Fruit fly (Drosophila melanogaster): Measurements from ENCODE around the gene TORIP.

Gene TORIP

dm6 chr3L:19834143-19834794 lies 29.4 kb upstream of the TORIP start, which contains the start of the genes trc and CG32221 (continued):
- TF ChIP-seq prd (optimal IDR thresholded peaks at IDR 0.05) (no peak), prd (GFP tag; IDR thresholded peaks at IDR 0.05) (no peak), hb (GFP tag; IDR thresholded peaks at IDR 0.05; ENCODE audit: partially characterized antibody) (peak; percentile 54; the same call in 1 of the 3 replicates), CG6765 (GFP tag; optimal IDR thresholded peaks at IDR 0.05) (peak; percentile 51), Camta (GFP tag; optimal IDR thresholded peaks at IDR 0.05) (no peak), CG5245 (GFP tag; optimal IDR thresholded peaks at IDR 0.05) (peak; percentile 31), Nf-YB (GFP tag; optimal IDR thresholded peaks at IDR 0.05) (peak; percentile 13), gt (GFP tag; IDR thresholded peaks at IDR 0.05) (0 out of 2 replicates have a peak, but pooled peaks have one; percentile 29), CG10321 (GFP tag; IDR thresholded peaks at IDR 0.05) (peak; percentile 21; the same call in 1 of the 2 replicates), repo (GFP tag; optimal IDR thresholded peaks at IDR 0.05) (no peak), CkIIα-i1 (GFP tag; IDR thresholded peaks at IDR 0.05) (no peak), tll (GFP tag; optimal IDR thresholded peaks at IDR 0.05) (no peak), tgo (GFP tag; IDR thresholded peaks at IDR 0.05) (peak; percentile 45; the same call in 1 of the 3 replicates), sim (GFP tag; IDR thresholded peaks at IDR 0.05) (no peak), CG6254 (GFP tag; optimal IDR thresholded peaks at IDR 0.05) (peak; percentile 11), ase (GFP tag; IDR thresholded peaks at IDR 0.05) (no peak), NK7.1 (GFP tag; optimal IDR thresholded peaks at IDR 0.05) (no peak), CG11085 (GFP tag; IDR thresholded peaks at IDR 0.05) (peak; percentile 31; the same call in 1 of the 2 replicates), Lhr (GFP tag; optimal IDR thresholded peaks at IDR 0.05) (peak; percentile 54), CG3838 (GFP tag; optimal IDR thresholded peaks at IDR 0.05) (no peak), vnd (GFP tag; IDR thresholded peaks at IDR 0.05; ENCODE audit: partially characterized antibody) (0 out of 3 replicates have a peak, but pooled peaks have one; percentile 44), Taf1 (GFP tag; IDR thresholded peaks at IDR 0.05) (no peak), stwl (tag; optimal IDR thresholded peaks at IDR 0.05) (peak; percentile 53), Atf-2 (GFP tag; optimal IDR thresholded peaks at IDR 0.05) (no peak), Fer1 (GFP tag; optimal IDR thresholded peaks at IDR 0.05) (peak; percentile 70), btn (GFP tag; optimal IDR thresholded peaks at IDR 0.05) (no peak), pan (optimal IDR thresholded peaks at IDR 0.05) (no peak), pan (GFP tag; optimal IDR thresholded peaks at IDR 0.05 in 1 of 2, IDR thresholded peaks at IDR 0.05 in 1 of 2) (peak in 1 of 2 experiments; percentile 7), bcd (GFP tag; optimal IDR thresholded peaks at IDR 0.05) (no peak), lmd (GFP tag; IDR thresholded peaks at IDR 0.05) (peak; percentile 36; the same call in 1 of the 2 replicates), Six4 (GFP tag; optimal IDR thresholded peaks at IDR 0.05) (peak; percentile 27), Scr (GFP tag; IDR thresholded peaks at IDR 0.05; ENCODE audit: partially characterized antibody) (peak; percentile 73), CG16813 (GFP tag; IDR thresholded peaks at IDR 0.05; ENCODE audit: partially characterized antibody) (peak; percentile 74), Optix (GFP tag; IDR thresholded peaks at IDR 0.05) (no peak), CG3407 (GFP tag; optimal IDR thresholded peaks at IDR 0.05) (no peak), Xrp1 (GFP tag; IDR thresholded peaks at IDR 0.05) (peak; percentile 10; the same call in 1 of the 2 replicates), insv (GFP tag; optimal IDR thresholded peaks at IDR 0.05) (peak in 1 of 2 experiments; percentile 47), sob (GFP tag; IDR thresholded peaks at IDR 0.05) (peak; percentile 71), ato (GFP tag; IDR thresholded peaks at IDR 0.05; ENCODE audit: partially characterized antibody) (no peak), mirr (GFP tag; optimal IDR thresholded peaks at IDR 0.05) (peak; percentile 66), luna (GFP tag; optimal IDR thresholded peaks at IDR 0.05) (no peak), CG9797 (GFP tag; optimal IDR thresholded peaks at IDR 0.05) (peak; percentile 12), CG3995 (GFP tag; optimal IDR thresholded peaks at IDR 0.05) (peak; percentile 54), fd3F (GFP tag; optimal IDR thresholded peaks at IDR 0.05) (peak; percentile 10), CG11398 (GFP tag; optimal IDR thresholded peaks at IDR 0.05) (no peak), CG42726 (GFP tag; IDR thresholded peaks at IDR 0.05; ENCODE audit: partially characterized antibody) (peak; percentile 77), TFAM (GFP tag; optimal IDR thresholded peaks at IDR 0.05) (no peak), MBD-R2 (GFP tag; IDR thresholded peaks at IDR 0.05) (peak; percentile 81), grn (GFP tag; optimal IDR thresholded peaks at IDR 0.05) (no peak), Hmx (GFP tag; optimal IDR thresholded peaks at IDR 0.05) (no peak)
